Worm (Caenorhabditis elegans): ENCODE data around the gene snf-3.

DNA sequence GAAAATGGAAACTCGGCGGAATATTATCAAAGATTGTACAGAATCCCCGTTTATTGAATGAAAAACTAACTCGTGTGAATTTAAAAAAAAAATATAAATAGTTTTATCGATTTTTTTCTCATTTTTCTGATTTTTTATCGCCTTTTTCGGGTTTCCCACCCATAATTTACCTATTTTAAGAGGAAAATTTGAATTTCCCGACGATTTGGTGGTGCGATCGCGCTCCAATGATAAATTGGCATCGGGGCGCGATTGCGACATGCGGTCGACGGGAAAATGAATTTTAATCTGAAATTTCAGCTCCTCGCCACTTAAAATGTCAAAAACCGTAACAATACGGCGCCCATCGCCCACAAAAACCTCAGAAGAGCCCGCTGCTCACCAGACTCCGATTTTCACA is 35.9 kb downstream of the snf-3 start, which contains the start of gene taf-6.1:
- TF ChIP-seq dao-5 (tag; optimal IDR thresholded peaks at IDR 0.05) (no peak), W03F9.2 (tag; optimal IDR thresholded peaks at IDR 0.05) (no peak), him-1 (tag; optimal IDR thresholded peaks at IDR 0.05) (no peak)
